Fruit fly (Drosophila melanogaster) whole organism, pupa: ENCODE measurements around the gene Cnx99A.

Source experiments
- CG10348 ChIP-seq: fragments of 200-800 bp; sonication (Bioruptor generic); IDR thresholded peaks from 2 replicates; pipeline ENCODE4 v1.3.6; 2022; ENCODE audit warnings: missing biosample characterization, missing genetic modification characterization
- CG12605 ChIP-seq: fragments of 200-800 bp; sonication (Bioruptor generic); IDR thresholded peaks from 2 replicates; pipeline ENCODE4 v1.3.6; 2022; ENCODE audit warnings: missing biosample characterization, missing genetic modification characterization
- CG13204 ChIP-seq: fragments of 200-800 bp; sonication (Bioruptor generic); optimal IDR thresholded peaks from 2 replicates; lab custom pipeline; 2018; ENCODE audit warnings: missing biosample characterization, mild to moderate bottlenecking, missing genetic modification characterization, moderate library complexity
- CG14655 ChIP-seq: fragments of 200-800 bp; sonication (Bioruptor generic); optimal IDR thresholded peaks from 3 replicates; lab custom pipeline; 2017; ENCODE audit warnings: mild to moderate bottlenecking, missing biosample characterization, missing genetic modification reagents, missing genetic modification characterization
- CG15710 ChIP-seq: fragments of 200-800 bp; sonication (Bioruptor generic); optimal IDR thresholded peaks from 2 replicates; lab custom pipeline; 2018; ENCODE audit warnings: missing biosample characterization, mild to moderate bottlenecking, missing genetic modification characterization, moderate library complexity
- CG17806 ChIP-seq: fragments of 200-800 bp; sonication (Bioruptor generic); optimal IDR thresholded peaks from 2 replicates; lab custom pipeline; 2018; ENCODE audit warnings: missing biosample characterization, mild to moderate bottlenecking, missing genetic modification characterization, moderate library complexity
- CG32121 ChIP-seq: fragments of 200-800 bp; sonication (Bioruptor generic); IDR thresholded peaks from 2 replicates; pipeline ENCODE4 v1.3.6; 2022; ENCODE audit warnings: missing biosample characterization, missing genetic modification characterization
- CG34367 ChIP-seq: fragments of 200-800 bp; sonication (Bioruptor generic); optimal IDR thresholded peaks from 2 replicates; lab custom pipeline; 2018; ENCODE audit warnings: missing biosample characterization, mild to moderate bottlenecking, missing genetic modification characterization
- CG4496 ChIP-seq: fragments of 200-800 bp; sonication (Bioruptor generic); IDR thresholded peaks from 3 replicates; pipeline ENCODE4 v1.3.6; 2022; ENCODE audit warnings: missing biosample characterization, missing genetic modification characterization
- CG8159 ChIP-seq: fragments of 200-800 bp; sonication (Bioruptor generic); optimal IDR thresholded peaks from 3 replicates; lab custom pipeline; 2018; ENCODE audit warnings: missing biosample characterization, mild to moderate bottlenecking, missing genetic modification characterization, moderate library complexity
- CG8301 ChIP-seq: fragments of 200-800 bp; sonication (Bioruptor generic); optimal IDR thresholded peaks from 2 replicates; lab custom pipeline; 2018; ENCODE audit warnings: missing biosample characterization, mild to moderate bottlenecking, missing genetic modification characterization
- CG9948 ChIP-seq: fragments of 200-800 bp; sonication (Bioruptor generic); optimal IDR thresholded peaks from 2 replicates; lab custom pipeline; 2018; ENCODE audit warnings: missing biosample characterization, mild to moderate bottlenecking, missing genetic modification characterization, moderate library complexity
- D1 ChIP-seq: fragments of 200-800 bp; sonication (Bioruptor generic); optimal IDR thresholded peaks from 2 replicates; lab custom pipeline; 2018; ENCODE audit warnings: missing biosample characterization, mild to moderate bottlenecking, missing genetic modification characterization, moderate library complexity
- EcR ChIP-seq: fragments of 200-800 bp; sonication (Bioruptor generic); optimal IDR thresholded peaks from 3 replicates; lab custom pipeline; 2019; ENCODE audit warnings: missing biosample characterization, missing genetic modification characterization, mild to moderate bottlenecking, moderate library complexity, missing genetic modification reagents
- Ets98B ChIP-seq: fragments of 200-800 bp; sonication (Bioruptor generic); IDR thresholded peaks from 2 replicates; pipeline ENCODE4 v1.3.6; 2022; ENCODE audit warnings: missing biosample characterization, missing genetic modification characterization
- Pif1A ChIP-seq: fragments of 200-800 bp; sonication (Bioruptor generic); optimal IDR thresholded peaks from 3 replicates; lab custom pipeline; 2016; ENCODE audit warnings: missing biosample characterization, missing genetic modification characterization
- Pif1B ChIP-seq: fragments of 200-800 bp; sonication (Bioruptor generic); optimal IDR thresholded peaks from 3 replicates; lab custom pipeline; 2016; ENCODE audit warnings: missing biosample characterization, missing genetic modification characterization
- Snoo ChIP-seq: fragments of 200-800 bp; sonication (Bioruptor generic); optimal IDR thresholded peaks from 3 replicates; lab custom pipeline; 2017; ENCODE audit warnings: missing biosample characterization, mild to moderate bottlenecking, missing genetic modification characterization, inconsistent platforms
- fd96Ca ChIP-seq: fragments of 200-800 bp; sonication (Bioruptor generic); IDR thresholded peaks from 3 replicates; pipeline ENCODE4 v1.3.6; 2022; ENCODE audit warnings: missing biosample characterization, missing genetic modification characterization
- gl ChIP-seq: fragments of 200-800 bp; sonication (Bioruptor generic); optimal IDR thresholded peaks from 2 replicates; lab custom pipeline; 2018; ENCODE audit warnings: missing biosample characterization, mild to moderate bottlenecking, missing genetic modification characterization
- rn ChIP-seq: fragments of 200-800 bp; sonication (Bioruptor generic); IDR thresholded peaks from 2 replicates; pipeline ENCODE4 v1.3.6; 2022; ENCODE audit warnings: missing biosample characterization, missing genetic modification characterization

Cnx99A gene

dm6 chr3R:29322637-29323036 lies 3.2 kb upstream of the Cnx99A start:
- TF ChIP-seq Pif1B (no peak), CG8301 (tag; lab: Kevin White, UChicago) (no peak), CG4496 (peak; percentile 55; the same call in 1 of the 3 replicates), CG34367 (tag; lab: Kevin White, UChicago) (no peak), CG8159 (no peak), Pif1A (GFP tag; lab: Kevin White, UChicago) (no peak), CG15710 (tag; lab: Kevin White, UChicago) (no peak), CG17806 (no peak), CG14655 (GFP tag; lab: Kevin White, UChicago) (peak; percentile 12), fd96Ca (peak; percentile 42; the same call in 1 of the 3 replicates), Ets98B (0 out of 2 replicates have a peak, but pooled peaks have one; percentile 18), CG9948 (no peak), EcR (no peak), CG32121 (GFP tag; lab: Robert Waterston, UW) (peak; percentile 54; the same call in 1 of the 2 replicates), gl (tag; lab: Kevin White, UChicago) (no peak), CG12605 (GFP tag; lab: Robert Waterston, UW) (no peak), CG13204 (GFP tag; lab: Kevin White, UChicago) (no peak), rn (no peak), D1 (no peak), CG10348 (no peak), Snoo (no peak)

dm6 chr3R:29318673-29319072 lies 771 bp downstream of the Cnx99A start:
- TF ChIP-seq Pif1B (no peak), rn (no peak), CG15710 (tag; lab: Kevin White, UChicago) (peak; percentile 57), CG14655 (GFP tag; lab: Kevin White, UChicago) (peak; percentile 75), Pif1A (GFP tag; lab: Kevin White, UChicago) (peak; percentile 41), EcR (no peak), Snoo (peak; percentile 50), Ets98B (peak; percentile 73), CG32121 (GFP tag; lab: Robert Waterston, UW) (peak; percentile 85), CG8301 (tag; lab: Kevin White, UChicago) (peak; percentile 80), CG4496 (peak; percentile 56; the same call in 2 of the 3 replicates), CG8159 (peak; percentile 51), CG12605 (GFP tag; lab: Robert Waterston, UW) (peak; percentile 62), CG34367 (tag; lab: Kevin White, UChicago) (peak; percentile 49), gl (tag; lab: Kevin White, UChicago) (no peak), CG10348 (peak; percentile 63), CG9948 (peak; percentile 33), fd96Ca (peak; percentile 87), D1 (no peak), CG17806 (peak; percentile 39)

dm6 chr3R:29313070-29313469 lies 6.4 kb downstream of the Cnx99A start:
- no peak for TF ChIP-seq CG4496
- no peak for TF ChIP-seq gl (tag; lab: Kevin White, UChicago)
- TF ChIP-seq CG15710 (tag; lab: Kevin White, UChicago): no peak
- TF ChIP-seq CG10348: no peak
- TF ChIP-seq EcR: no peak
- TF ChIP-seq D1: no peak
- no peak for TF ChIP-seq CG17806
- TF ChIP-seq Snoo: no peak

- TF ChIP-seq CG17806 (no peak), CG9948 (no peak), Snoo (no peak), Pif1A (GFP tag; lab: Kevin White, UChicago) (no peak), Pif1B (no peak), D1 (no peak), CG32121 (GFP tag; lab: Robert Waterston, UW) (no peak), CG13204 (GFP tag; lab: Kevin White, UChicago) (no peak), CG34367 (tag; lab: Kevin White, UChicago) (no peak), CG10348 (no peak), CG14655 (GFP tag; lab: Kevin White, UChicago) (no peak), rn (no peak), fd96Ca (no peak), gl (tag; lab: Kevin White, UChicago) (no peak), Ets98B (no peak), CG8159 (no peak), EcR (no peak), CG8301 (tag; lab: Kevin White, UChicago) (no peak)
- TF ChIP-seq, all 21 proteins: peak for 0
These were observed 8.3 kb downstream of the Cnx99A start for dm6 chr3R:29311177-29311576.

- TF ChIP-seq CG9948 (no peak), Snoo (no peak), rn (no peak), CG8159 (no peak), fd96Ca (no peak), CG13204 (GFP tag; lab: Kevin White, UChicago) (no peak), CG17806 (no peak), gl (tag; lab: Kevin White, UChicago) (no peak), CG34367 (tag; lab: Kevin White, UChicago) (no peak), CG32121 (GFP tag; lab: Robert Waterston, UW) (no peak), CG15710 (tag; lab: Kevin White, UChicago) (no peak), Pif1A (GFP tag; lab: Kevin White, UChicago) (no peak)
These were observed 9.5 kb downstream of the Cnx99A start for dm6 chr3R:29309907-29310306.

dm6 chr3R:29308802-29309405 lies 10.5 kb downstream of the Cnx99A start:
- TF ChIP-seq CG14655 (GFP tag; lab: Kevin White, UChicago): no peak
- TF ChIP-seq CG9948: no peak
- no peak for TF ChIP-seq D1
- no peak for TF ChIP-seq CG15710 (tag; lab: Kevin White, UChicago)
